Worm (Caenorhabditis elegans) whole organism, L4 larva: ENCODE data around the gene C08F8.9.

Experiments used
- D1046.2 ChIP-seq: fragments of 200-800 bp; sonication (Bioruptor generic); IDR thresholded peaks from 2 replicates; pipeline ENCODE4 v1.3.6; 2022; ENCODE audit warnings: missing genetic modification characterization, missing compliant biosample characterization
- F37D6.2 ChIP-seq: sonication (generic microtip); optimal IDR thresholded peaks from 2 replicates; lab custom pipeline; 2016; ENCODE audit warnings: mild to moderate bottlenecking, missing genetic modification characterization, missing compliant biosample characterization
- F49E8.2 ChIP-seq: sonication (generic microtip); optimal IDR thresholded peaks from 2 replicates; lab custom pipeline; 2016; ENCODE audit warnings: missing compliant biosample characterization, mild to moderate bottlenecking, missing genetic modification characterization, borderline replicate concordance
- Y48G9A.11 ChIP-seq: fragments of 200-800 bp; sonication (Bioruptor generic); IDR thresholded peaks from 2 replicates; pipeline ENCODE4 v1.3.6; 2022; ENCODE audit warnings: missing genetic modification reagents, missing genetic modification characterization, missing compliant biosample characterization
- ZK546.5 ChIP-seq, 2 experiments: sonication (generic microtip); optimal IDR thresholded peaks; 2 replicates each; lab custom pipeline; 2017; ENCODE audit warnings: missing biosample characterization in 2 of 2, missing genetic modification characterization in 2 of 2
- attf-4 ChIP-seq: sonication (generic microtip); optimal IDR thresholded peaks from 3 replicates; lab custom pipeline; 2017; ENCODE audit warnings: missing biosample characterization, missing genetic modification characterization
- ceh-20 ChIP-seq: fragments of 200-800 bp; sonication (Bioruptor generic); IDR thresholded peaks from 2 replicates; pipeline ENCODE4 v1.3.6; 2022; ENCODE audit warnings: missing genetic modification reagents, missing genetic modification characterization, missing compliant biosample characterization
- ceh-44 ChIP-seq: fragments of 200-800 bp; sonication (Bioruptor generic); IDR thresholded peaks from 2 replicates; pipeline ENCODE4 v1.3.6; 2022; ENCODE audit warnings: missing genetic modification reagents, missing genetic modification characterization, missing compliant biosample characterization
- daf-16 ChIP-seq, 3 experiments: sonication (generic microtip); optimal IDR thresholded peaks; 2 replicates each; lab custom pipeline; 2016 to 2017; ENCODE audit warnings: missing genetic modification characterization in 3 of 3, missing genetic modification reagents in 3 of 3, mild to moderate bottlenecking in 2 of 3, missing compliant biosample characterization in 2 of 3, missing biosample characterization in 1 of 3, moderate library complexity in 1 of 3
- dmd-6 ChIP-seq: fragments of 200-800 bp; sonication (Bioruptor generic); IDR thresholded peaks from 2 replicates; pipeline ENCODE4 v1.3.6; 2022; ENCODE audit warnings: missing genetic modification reagents, missing genetic modification characterization, missing compliant biosample characterization
- dpl-1 ChIP-seq: fragments of 150-350 bp; optimal IDR thresholded peaks from 2 replicates; lab custom pipeline; 2014; ENCODE audit warnings: missing biosample characterization, missing genetic modification reagents, missing genetic modification characterization
- duxl-1 ChIP-seq: sonication (generic microtip); optimal IDR thresholded peaks from 2 replicates; lab custom pipeline; 2016; ENCODE audit warnings: mild to moderate bottlenecking, missing genetic modification characterization, moderate library complexity, missing compliant biosample characterization; ENCODE audit not compliant: poor library complexity
- dve-1 ChIP-seq: sonication (generic microtip); optimal IDR thresholded peaks from 2 replicates; lab custom pipeline; 2017; ENCODE audit warnings: antibody characterized with exemption, mild to moderate bottlenecking, missing genetic modification characterization, missing compliant biosample characterization; ENCODE audit not compliant: insufficient read depth
- hif-1 ChIP-seq, 2 experiments: sonication (generic microtip); optimal IDR thresholded peaks; 2 replicates each; lab custom pipeline; 2016 to 2017; ENCODE audit warnings: missing compliant biosample characterization in 2 of 2, missing genetic modification characterization in 2 of 2, missing genetic modification reagents in 2 of 2, missing genotype in 2 of 2, mild to moderate bottlenecking in 1 of 2
- hlh-11 ChIP-seq: fragments of 200-800 bp; sonication (Bioruptor generic); optimal IDR thresholded peaks from 2 replicates; lab custom pipeline; 2018; ENCODE audit warnings: mild to moderate bottlenecking, missing genetic modification characterization, missing compliant biosample characterization
- hmg-1.1 ChIP-seq: fragments of 200-800 bp; sonication (Bioruptor generic); IDR thresholded peaks from 2 replicates; pipeline ENCODE4 v1.3.6; 2022; ENCODE audit warnings: missing genetic modification reagents, missing genetic modification characterization, missing compliant biosample characterization
- lin-1 ChIP-seq: fragments of 200-800 bp; sonication (Bioruptor generic); IDR thresholded peaks from 2 replicates; pipeline ENCODE4 v1.3.6; 2022; ENCODE audit warnings: missing genetic modification reagents, missing genetic modification characterization, missing compliant biosample characterization
- lin-38 ChIP-seq: fragments of 200-800 bp; sonication (Bioruptor generic); IDR thresholded peaks from 2 replicates; pipeline ENCODE4 v1.3.6; 2022; ENCODE audit warnings: missing genetic modification reagents, missing genetic modification characterization, missing compliant biosample characterization
- lsy-2 ChIP-seq, 2 experiments: fragments of 150-350 bp in 1 of 2; sonication (generic microtip) in 1 of 2; optimal IDR thresholded peaks; 2 replicates each; lab custom pipeline; 2014 to 2017; ENCODE audit warnings: missing biosample characterization in 2 of 2, missing genetic modification characterization in 2 of 2
- madf-5 ChIP-seq, 2 experiments: fragments of 200-800 bp; sonication (Bioruptor generic); IDR thresholded peaks; 2 replicates each; pipeline ENCODE4 v1.3.6; 2022; ENCODE audit warnings: missing compliant biosample characterization in 2 of 2, missing genetic modification characterization in 2 of 2
- madf-9 ChIP-seq: fragments of 200-800 bp; sonication (Bioruptor generic); conservative IDR thresholded peaks from 2 replicates; pipeline ENCODE4 v1.3.6; 2022; ENCODE audit warnings: missing genetic modification reagents, missing genetic modification characterization, missing compliant biosample characterization
- mdl-1 ChIP-seq, 2 experiments: fragments of 150-350 bp in 1 of 2; sonication (generic microtip) in 1 of 2; optimal IDR thresholded peaks; 2 replicates each; lab custom pipeline; 2014 to 2017; ENCODE audit warnings: missing biosample characterization in 2 of 2, missing genetic modification characterization in 2 of 2
- mes-2 ChIP-seq: sonication (generic microtip); optimal IDR thresholded peaks from 2 replicates; lab custom pipeline; 2016; ENCODE audit warnings: missing genotype, mild to moderate bottlenecking, missing genetic modification characterization, missing compliant biosample characterization; ENCODE audit not compliant: poor library complexity, severe bottlenecking
- mxl-2 ChIP-seq: fragments of 200-800 bp; sonication (Bioruptor generic); conservative IDR thresholded peaks from 2 replicates; pipeline ENCODE4 v1.3.6; 2022; ENCODE audit warnings: missing genetic modification reagents, missing genetic modification characterization, missing compliant biosample characterization
- nhr-28 ChIP-seq: fragments of 150-350 bp; optimal IDR thresholded peaks from 2 replicates; lab custom pipeline; 2014; ENCODE audit warnings: missing biosample characterization, missing genetic modification characterization
- nhr-41 ChIP-seq: fragments of 200-800 bp; sonication (Bioruptor generic); IDR thresholded peaks from 2 replicates; pipeline ENCODE4 v1.3.6; 2022; ENCODE audit warnings: missing genetic modification reagents, missing genetic modification characterization, missing compliant biosample characterization
- nhr-42 ChIP-seq: fragments of 200-800 bp; sonication (Bioruptor generic); IDR thresholded peaks from 2 replicates; pipeline ENCODE4 v1.3.6; 2022; ENCODE audit warnings: missing genetic modification characterization, missing compliant biosample characterization
- nhr-77 ChIP-seq: fragments of 150-350 bp; optimal IDR thresholded peaks from 2 replicates; lab custom pipeline; 2014; ENCODE audit warnings: missing biosample characterization, missing genetic modification characterization
- rbr-2 ChIP-seq: sonication (generic microtip); optimal IDR thresholded peaks from 2 replicates; lab custom pipeline; 2016; ENCODE audit warnings: missing genotype, missing genetic modification characterization, missing compliant biosample characterization
- saeg-2 ChIP-seq: fragments of 200-800 bp; sonication (Bioruptor generic); IDR thresholded peaks from 2 replicates; pipeline ENCODE4 v1.3.6; 2022; ENCODE audit warnings: missing genetic modification reagents, missing genetic modification characterization, missing compliant biosample characterization
- set-16 ChIP-seq: fragments of 200-800 bp; sonication (Bioruptor generic); IDR thresholded peaks from 2 replicates; pipeline ENCODE4 v1.3.6; 2022; ENCODE audit warnings: missing genetic modification reagents, missing genetic modification characterization, missing compliant biosample characterization
- snpc-1.2 ChIP-seq: fragments of 200-800 bp; sonication (Bioruptor generic); IDR thresholded peaks from 2 replicates; pipeline ENCODE4 v1.3.6; 2022; ENCODE audit warnings: missing genetic modification reagents, missing genetic modification characterization, missing compliant biosample characterization
- tra-1 ChIP-seq: fragments of 200-800 bp; sonication (Bioruptor generic); IDR thresholded peaks from 2 replicates; pipeline ENCODE4 v1.3.6; 2022; ENCODE audit warnings: missing genetic modification reagents, missing genetic modification characterization, missing compliant biosample characterization
- unc-130 ChIP-seq: sonication (generic microtip); optimal IDR thresholded peaks from 2 replicates; lab custom pipeline; 2016; ENCODE audit warnings: missing genetic modification reagents, missing genetic modification characterization, missing compliant biosample characterization
- vab-7 ChIP-seq: fragments of 200-800 bp; sonication (Bioruptor generic); IDR thresholded peaks from 2 replicates; pipeline ENCODE4 v1.3.6; 2022; ENCODE audit warnings: missing genetic modification reagents, missing genetic modification characterization, missing compliant biosample characterization
- zfp-2 ChIP-seq: sonication (generic microtip); optimal IDR thresholded peaks from 2 replicates; lab custom pipeline; 2016; ENCODE audit warnings: mild to moderate bottlenecking, missing genetic modification characterization, missing compliant biosample characterization
- zfp-3 ChIP-seq: fragments of 200-800 bp; sonication (Bioruptor generic); conservative IDR thresholded peaks from 2 replicates; pipeline ENCODE4 v1.3.6; 2022; ENCODE audit warnings: missing genetic modification reagents, missing genetic modification characterization, missing compliant biosample characterization

Gene C08F8.9

ce11 chrIV:11179123-11179740, 837 bp upstream of the C08F8.9 start, which contains the start of gene cpt-2 (continued):
- TF ChIP-seq saeg-2 (GFP tag; lab: Robert Waterston, UW) (0 out of 2 replicates have a peak, but pooled peaks have one; percentile 43), rbr-2 (peak; percentile 88), ZK546.5 (tag; optimal IDR thresholded peaks at IDR 0.05; lab: Kevin White, UChicago) (peak in 1 of 2 experiments; percentile 52), hmg-1.1 (peak; percentile 83), lin-1 (GFP tag; lab: Robert Waterston, UW) (peak; percentile 77), madf-5 (GFP tag; IDR thresholded peaks at IDR 0.05; lab: Robert Waterston, UW) (0 out of 4 replicates have a peak, but pooled peaks of 1 of the 2 experiments have one; percentile 58), lsy-2 (tag; optimal IDR thresholded peaks at IDR 0.05; lab: Kevin White, UChicago) (peak; percentile 49 to 92), F49E8.2 (tag; lab: Kevin White, UChicago) (peak; percentile 61), zfp-2 (tag; lab: Kevin White, UChicago) (peak; percentile 32), set-16 (peak; percentile 40; the same call in 1 of the 2 replicates), D1046.2 (GFP tag; lab: Robert Waterston, UW) (0 out of 2 replicates have a peak, but pooled peaks have one; percentile 51), Y48G9A.11 (GFP tag; lab: Robert Waterston, UW) (peak; percentile 90), snpc-1.2 (peak; percentile 82), hif-1 (tag; optimal IDR thresholded peaks at IDR 0.05; lab: Kevin White, UChicago) (peak in 1 of 2 experiments; percentile 57), mes-2 (tag; lab: Kevin White, UChicago) (peak; percentile 92), nhr-28 (peak; percentile 96), dpl-1 (GFP tag; lab: Kevin White, UChicago) (peak; percentile 76), ceh-44 (GFP tag; lab: Robert Waterston, UW) (peak; percentile 86), F37D6.2 (tag; lab: Kevin White, UChicago) (peak; percentile 74), nhr-77 (tag; lab: Kevin White, UChicago) (peak; percentile 91), nhr-42 (GFP tag; lab: Robert Waterston, UW) (peak; percentile 87), unc-130 (GFP tag; lab: Kevin White, UChicago) (peak; percentile 46), tra-1 (GFP tag; lab: Robert Waterston, UW) (peak; percentile 90), lin-38 (GFP tag; lab: Robert Waterston, UW) (peak; percentile 91), madf-9 (GFP tag; lab: Robert Waterston, UW) (peak; percentile 68; the same call in 1 of the 2 replicates), zfp-3 (GFP tag; lab: Robert Waterston, UW) (peak; percentile 80), ceh-20 (GFP tag; lab: Robert Waterston, UW) (peak; percentile 94), daf-16 (GFP tag; optimal IDR thresholded peaks at IDR 0.05; lab: Kevin White, UChicago) (peak; percentile 13 to 73), daf-16 (tag; optimal IDR thresholded peaks at IDR 0.05; lab: Kevin White, UChicago) (peak; percentile 77), mdl-1 (tag; optimal IDR thresholded peaks at IDR 0.05; lab: Kevin White, UChicago) (peak; percentile 5 to 77), nhr-41 (GFP tag; lab: Robert Waterston, UW) (peak; percentile 45; the same call in 1 of the 2 replicates), dve-1 (tag; lab: Kevin White, UChicago) (peak; percentile 92), dmd-6 (peak; percentile 94), mxl-2 (peak; percentile 60; the same call in 1 of the 2 replicates), duxl-1 (tag; lab: Kevin White, UChicago) (peak; percentile 76), vab-7 (peak; percentile 87), hlh-11 (tag; lab: Kevin White, UChicago) (peak; percentile 85)

- TF ChIP-seq nhr-41 (GFP tag; lab: Robert Waterston, UW) (no peak), attf-4 (no peak)
Observed at ce11 chrIV:11176967-11177366, 1.4 kb downstream of the C08F8.9 start, which contains the start of gene rap-3. rap-3 (plus strand) TSS chrIV:11177267.
